Worm (Caenorhabditis elegans) whole organism, late embryonic: ENCODE measurements around the gene phlp-2.

Source experiments
- ama-1 ChIP-seq: fragments of 150-350 bp; optimal IDR thresholded peaks from 2 replicates; lab custom pipeline; 2014
- ceh-14 ChIP-seq: sonication (generic microtip); optimal IDR thresholded peaks from 2 replicates; lab custom pipeline; 2016; ENCODE audit warnings: missing genotype, missing genetic modification characterization, missing compliant biosample characterization
- elt-2 ChIP-seq: sonication (generic microtip); optimal IDR thresholded peaks from 2 replicates; lab custom pipeline; 2016; ENCODE audit warnings: missing genetic modification reagents, missing genetic modification characterization, missing compliant biosample characterization
- fkh-10 ChIP-seq: fragments of 150-350 bp; optimal IDR thresholded peaks from 2 replicates; lab custom pipeline; 2014; ENCODE audit warnings: missing biosample characterization, missing genetic modification reagents, missing genetic modification characterization
- nhr-11 ChIP-seq: fragments of 150-350 bp; optimal IDR thresholded peaks from 2 replicates; lab custom pipeline; 2014; ENCODE audit warnings: missing biosample characterization, missing genetic modification characterization
- npax-4 ChIP-seq: sonication (generic microtip); optimal IDR thresholded peaks from 2 replicates; lab custom pipeline; 2016; ENCODE audit warnings: missing genetic modification characterization, missing compliant biosample characterization
- rnt-1 ChIP-seq: sonication (generic microtip); optimal IDR thresholded peaks from 2 replicates; lab custom pipeline; 2016; ENCODE audit warnings: missing genetic modification characterization, missing compliant biosample characterization
- sox-2 ChIP-seq: fragments of 200-800 bp; sonication (Bioruptor generic); IDR thresholded peaks from 2 replicates; pipeline ENCODE4 v1.3.6; 2022; ENCODE audit warnings: missing genetic modification reagents, missing genetic modification characterization, missing compliant biosample characterization
- unc-42 ChIP-seq: sonication (generic microtip); optimal IDR thresholded peaks from 2 replicates; lab custom pipeline; 2016; ENCODE audit warnings: missing genotype, missing genetic modification characterization, missing compliant biosample characterization
- zip-5 ChIP-seq: sonication (generic microtip); optimal IDR thresholded peaks from 2 replicates; lab custom pipeline; 2016; ENCODE audit warnings: missing genetic modification characterization, missing compliant biosample characterization

- no peak for TF ChIP-seq ceh-14 (tag; lab: Kevin White, UChicago)
- TF ChIP-seq ama-1 (lab: Kevin White, UChicago), result no peak
- no peak for TF ChIP-seq elt-2 (tag; lab: Kevin White, UChicago)
- no peak for TF ChIP-seq sox-2
- TF ChIP-seq npax-4 (tag; lab: Kevin White, UChicago), result no peak
- no peak for TF ChIP-seq fkh-10 (GFP tag; lab: Kevin White, UChicago)
- no peak for TF ChIP-seq nhr-11 (tag; lab: Kevin White, UChicago)
- no peak for TF ChIP-seq zip-5 (tag; lab: Kevin White, UChicago)
- TF ChIP-seq rnt-1 (tag; lab: Kevin White, UChicago), result no peak
- no peak for TF ChIP-seq unc-42 (tag; lab: Kevin White, UChicago)
Observed at ce11 chrIII:4224722-4225121, 15.4 kb downstream of the phlp-2 start.
